Fruit fly (Drosophila melanogaster) whole organism, wandering third instar larva: ENCODE measurements around the gene CG9806.

Experiments
- Abd-B ChIP-seq: fragments of >200 bp; optimal IDR thresholded peaks from 2 replicates; lab custom pipeline; 2017; ENCODE audit warnings: missing biosample characterization, missing genetic modification characterization
- CG32264 ChIP-seq: fragments of 200-800 bp; sonication (Bioruptor generic); optimal IDR thresholded peaks from 2 replicates; lab custom pipeline; 2016; ENCODE audit warnings: missing biosample characterization, missing genetic modification characterization
- CG9705 ChIP-seq: fragments of 200-800 bp; sonication (Bioruptor generic); optimal IDR thresholded peaks from 2 replicates; lab custom pipeline; 2018; ENCODE audit warnings: missing biosample characterization, mild to moderate bottlenecking, missing genetic modification characterization
- CrebA ChIP-seq: fragments of 200-800 bp; sonication (Bioruptor generic); optimal IDR thresholded peaks from 2 replicates; lab custom pipeline; 2016; ENCODE audit warnings: missing biosample characterization, mild to moderate bottlenecking, missing genetic modification characterization, borderline replicate concordance
- Dfd ChIP-seq: fragments of >200 bp; optimal IDR thresholded peaks from 2 replicates; lab custom pipeline; 2017; ENCODE audit warnings: missing biosample characterization, missing genetic modification characterization
- Dif ChIP-seq: fragments of 200-275, 200-300 bp; sonication (Bioruptor generic); optimal IDR thresholded peaks from 2 replicates; lab custom pipeline; 2018; ENCODE audit warnings: missing biosample characterization, missing genetic modification characterization; ENCODE audit not compliant: partially characterized antibody
- GATAd ChIP-seq: sonication (Bioruptor generic); optimal IDR thresholded peaks from 2 replicates; lab custom pipeline; 2016; ENCODE audit warnings: missing biosample characterization, missing genetic modification characterization
- HLH106 ChIP-seq: fragments of 200-800 bp; optimal IDR thresholded peaks from 3 replicates; lab custom pipeline; 2019; ENCODE audit warnings: missing biosample characterization, mild to moderate bottlenecking, missing genetic modification characterization, moderate library complexity
- Hnf4 ChIP-seq: fragments of 200-800 bp; sonication (Bioruptor generic); optimal IDR thresholded peaks from 2 replicates; lab custom pipeline; 2016; ENCODE audit warnings: missing biosample characterization, mild to moderate bottlenecking, missing genetic modification characterization
- Hr78 ChIP-seq: fragments of >200 bp; optimal IDR thresholded peaks from 2 replicates; lab custom pipeline; 2017; ENCODE audit warnings: missing biosample characterization, missing genetic modification characterization
- Hr83 ChIP-seq: fragments of 200-300 bp; sonication (Bioruptor generic); optimal IDR thresholded peaks from 2 replicates; lab custom pipeline; 2016; ENCODE audit warnings: missing biosample characterization, mild to moderate bottlenecking, missing genetic modification characterization, moderate library complexity; ENCODE audit not compliant: poor library complexity, severe bottlenecking
- Myc ChIP-seq: fragments of >200 bp; optimal IDR thresholded peaks from 2 replicates; lab custom pipeline; 2017
- N ChIP-seq: fragments of >200 bp; optimal IDR thresholded peaks from 2 replicates; lab custom pipeline; 2018; ENCODE audit warnings: missing biosample characterization, missing external identifiers, missing genetic modification characterization
- OdsH ChIP-seq: fragments of 200-800 bp; sonication (Bioruptor generic); optimal IDR thresholded peaks from 2 replicates; lab custom pipeline; 2016; ENCODE audit warnings: missing biosample characterization, mild to moderate bottlenecking, missing genetic modification characterization
- Rel ChIP-seq, 2 experiments: fragments of 200-800 bp; sonication (Bioruptor generic) in 1 of 2; optimal IDR thresholded peaks; 2 replicates in 1 of 2; 3 replicates in 1 of 2; lab custom pipeline; 2016 to 2019; ENCODE audit warnings: mild to moderate bottlenecking in 2 of 2, missing biosample characterization in 2 of 2, missing genetic modification characterization in 2 of 2, moderate library complexity in 1 of 2
- Sp1 ChIP-seq: fragments of 200-800 bp; sonication (Bioruptor generic); optimal IDR thresholded peaks from 3 replicates; lab custom pipeline; 2019; ENCODE audit warnings: missing biosample characterization, mild to moderate bottlenecking, missing genetic modification characterization, moderate library complexity
- Vsx2 ChIP-seq: fragments of 200-300, 225-300 bp; sonication (Bioruptor generic); optimal IDR thresholded peaks from 2 replicates; lab custom pipeline; 2018; ENCODE audit warnings: missing biosample characterization, missing genetic modification characterization; ENCODE audit not compliant: partially characterized antibody
- br ChIP-seq: fragments of 200-800 bp; sonication (Bioruptor generic); optimal IDR thresholded peaks from 2 replicates; lab custom pipeline; 2016; ENCODE audit warnings: missing biosample characterization, missing genetic modification characterization
- brk ChIP-seq: fragments of 200-800 bp; sonication (Bioruptor generic); optimal IDR thresholded peaks from 2 replicates; lab custom pipeline; 2016; ENCODE audit warnings: missing biosample characterization, mild to moderate bottlenecking, missing genetic modification characterization
- dmrt93B ChIP-seq: fragments of 200-800 bp; sonication (Bioruptor generic); optimal IDR thresholded peaks from 2 replicates; lab custom pipeline; 2018; ENCODE audit warnings: missing biosample characterization, mild to moderate bottlenecking, missing genetic modification characterization
- dsf ChIP-seq: sonication (Bioruptor generic); optimal IDR thresholded peaks from 2 replicates; lab custom pipeline; 2016; ENCODE audit warnings: missing biosample characterization, missing genetic modification characterization, borderline replicate concordance
- ey ChIP-seq: fragments of 200-800 bp; sonication (Bioruptor generic); optimal IDR thresholded peaks from 2 replicates; lab custom pipeline; 2016; ENCODE audit warnings: missing biosample characterization, missing genetic modification characterization
- foxo ChIP-seq, 2 experiments: fragments of 200-800 bp; sonication (Bioruptor generic); optimal IDR thresholded peaks; 2 replicates in 1 of 2; 3 replicates in 1 of 2; lab custom pipeline; 2016 to 2017; ENCODE audit warnings: missing biosample characterization in 2 of 2, missing genetic modification characterization in 2 of 2
- fru ChIP-seq: fragments of 200-800 bp; sonication (Bioruptor generic); optimal IDR thresholded peaks from 3 replicates; lab custom pipeline; 2016; ENCODE audit warnings: missing biosample characterization, mild to moderate bottlenecking, missing genetic modification characterization
- h ChIP-seq: fragments of 200-800 bp; sonication (Bioruptor generic); optimal IDR thresholded peaks from 3 replicates; lab custom pipeline; 2016; ENCODE audit warnings: missing biosample characterization, mild to moderate bottlenecking, missing genetic modification characterization
- lola ChIP-seq: fragments of >200 bp; optimal IDR thresholded peaks from 2 replicates; lab custom pipeline; 2017; ENCODE audit warnings: missing biosample characterization, missing genetic modification characterization
- pan ChIP-seq: fragments of >200 bp; optimal IDR thresholded peaks from 2 replicates; lab custom pipeline; 2017
- psq ChIP-seq: fragments of 200-800 bp; sonication (Bioruptor generic); optimal IDR thresholded peaks from 3 replicates; lab custom pipeline; 2017; ENCODE audit warnings: missing biosample characterization, mild to moderate bottlenecking, missing genetic modification characterization, moderate library complexity
- rgr ChIP-seq: fragments of 200-800 bp; sonication (Bioruptor generic); optimal IDR thresholded peaks from 3 replicates; lab custom pipeline; 2016; ENCODE audit warnings: missing biosample characterization, mild to moderate bottlenecking, missing genetic modification characterization
- sage ChIP-seq: fragments of 200-800 bp; sonication (Bioruptor generic); optimal IDR thresholded peaks from 2 replicates; lab custom pipeline; 2016; ENCODE audit warnings: missing biosample characterization, mild to moderate bottlenecking, missing genetic modification characterization
- sv ChIP-seq: fragments of 200-800 bp; sonication (Bioruptor generic); optimal IDR thresholded peaks from 3 replicates; lab custom pipeline; 2016; ENCODE audit warnings: missing biosample characterization, missing genetic modification characterization
- tai ChIP-seq: sonication (Bioruptor generic); optimal IDR thresholded peaks from 2 replicates; lab custom pipeline; 2016; ENCODE audit warnings: missing biosample characterization, missing genetic modification characterization
- usp ChIP-seq: fragments of >200 bp; optimal IDR thresholded peaks from 2 replicates; lab custom pipeline; 2017; ENCODE audit warnings: missing biosample characterization, missing genetic modification characterization

Gene CG9806

dm6 chrX:10621202-10621990 lies 5.5 kb downstream of the CG9806 start:
- TF ChIP-seq OdsH (no peak), dsf (GFP tag; lab: Kevin White, UChicago) (no peak), CG32264 (GFP tag; lab: Kevin White, UChicago) (no peak), h (GFP tag; lab: Kevin White, UChicago) (no peak), dmrt93B (GFP tag; lab: Kevin White, UChicago) (no peak), GATAd (GFP tag; lab: Kevin White, UChicago) (no peak), Hr83 (no peak), Hr78 (no peak), N (no peak), brk (no peak), fru (GFP tag; lab: Kevin White, UChicago) (no peak), rgr (GFP tag; lab: Kevin White, UChicago) (no peak), Hnf4 (GFP tag; lab: Kevin White, UChicago) (no peak), lola (GFP tag; lab: Kevin White, UChicago) (no peak), usp (GFP tag; lab: Kevin White, UChicago) (no peak), sv (GFP tag; lab: Kevin White, UChicago) (no peak), Rel (GFP tag; optimal IDR thresholded peaks at IDR 0.05; lab: Kevin White, UChicago) (no peak), Rel (tag; optimal IDR thresholded peaks at IDR 0.05; lab: Kevin White, UChicago) (no peak), pan (no peak), CG9705 (GFP tag; lab: Kevin White, UChicago) (no peak), psq (GFP tag; lab: Kevin White, UChicago) (no peak)

- peak; percentile 10 for TF ChIP-seq psq (GFP tag; lab: Kevin White, UChicago)
- peak; percentile 18 for TF ChIP-seq Dif
- TF ChIP-seq dmrt93B (GFP tag; lab: Kevin White, UChicago) = peak; percentile 20
- TF ChIP-seq foxo (GFP tag; optimal IDR thresholded peaks at IDR 0.05; lab: Kevin White, UChicago) = peak in 1 of 2 experiments; percentile 40
- no peak for TF ChIP-seq Vsx2 (GFP tag; lab: Kevin White, UChicago)
- peak; percentile 23 for TF ChIP-seq ey (GFP tag; lab: Kevin White, UChicago)
- peak; percentile 54 for TF ChIP-seq Sp1
- peak; percentile 31 for TF ChIP-seq fru (GFP tag; lab: Kevin White, UChicago)
- no peak for TF ChIP-seq sage (GFP tag; lab: Kevin White, UChicago)
- TF ChIP-seq rgr (GFP tag; lab: Kevin White, UChicago) = peak; percentile 12
- peak; percentile 19 for TF ChIP-seq h (GFP tag; lab: Kevin White, UChicago)
- TF ChIP-seq CrebA = no peak
- TF ChIP-seq HLH106 (tag; lab: Kevin White, UChicago) = peak; percentile 45
Observed at dm6 chrX:10620144-10621005, 6.5 kb downstream of the CG9806 start, which contains the start of gene CG43347. TSS of gene CG43347 (minus strand) at chrX:10620190.

dm6 chrX:10618491-10618890 lies 8.4 kb downstream of the CG9806 start:
- TF ChIP-seq Dfd (peak; percentile 94), Abd-B (no peak)

- TF ChIP-seq GATAd (GFP tag; lab: Kevin White, UChicago) (no peak), foxo (GFP tag; optimal IDR thresholded peaks at IDR 0.05; lab: Kevin White, UChicago) (peak in 1 of 2 experiments; percentile 7)
Observed at dm6 chrX:10615215-10615614, 11.7 kb downstream of the CG9806 start.

dm6 chrX:10613568-10613967 lies 13.3 kb downstream of the CG9806 start:
- no peak for TF ChIP-seq br
- TF ChIP-seq Hr83 = no peak
- TF ChIP-seq ey (GFP tag; lab: Kevin White, UChicago) = no peak
- TF ChIP-seq sage (GFP tag; lab: Kevin White, UChicago) = no peak
- TF ChIP-seq CG32264 (GFP tag; lab: Kevin White, UChicago) = no peak
- TF ChIP-seq GATAd (GFP tag; lab: Kevin White, UChicago) = no peak
- no peak for TF ChIP-seq Dfd
- no peak for TF ChIP-seq Abd-B
- TF ChIP-seq fru (GFP tag; lab: Kevin White, UChicago) = no peak
- TF ChIP-seq usp (GFP tag; lab: Kevin White, UChicago) = no peak
- no peak for TF ChIP-seq dmrt93B (GFP tag; lab: Kevin White, UChicago)
- no peak for TF ChIP-seq tai (GFP tag; lab: Kevin White, UChicago)
- TF ChIP-seq Myc (lab: Kevin White, UChicago) = no peak
- TF ChIP-seq N = no peak
- no peak for TF ChIP-seq HLH106 (tag; lab: Kevin White, UChicago)
- TF ChIP-seq Hnf4 (GFP tag; lab: Kevin White, UChicago) = no peak
- TF ChIP-seq dsf (GFP tag; lab: Kevin White, UChicago) = no peak
- TF ChIP-seq CG9705 (GFP tag; lab: Kevin White, UChicago) = no peak
- no peak for TF ChIP-seq OdsH
- no peak for TF ChIP-seq foxo (GFP tag; optimal IDR thresholded peaks at IDR 0.05; lab: Kevin White, UChicago)
- TF ChIP-seq, all 38 proteins: peak for 0
